Worm (Caenorhabditis elegans) whole organism, midembryonic: ENCODE data around the gene srab-12.

Source experiments
- flt-1 ChIP-seq: fragments of 200-800 bp; sonication (Bioruptor generic); IDR thresholded peaks from 2 replicates; pipeline ENCODE4 v1.3.6; 2022; ENCODE audit warnings: missing genetic modification characterization, missing compliant biosample characterization
- med-1 ChIP-seq: sonication (generic microtip); optimal IDR thresholded peaks from 2 replicates; lab custom pipeline; 2017; ENCODE audit warnings: missing genetic modification characterization, mild to moderate bottlenecking, missing compliant biosample characterization, antibody characterized with exemption, missing genetic modification reagents; ENCODE audit not compliant: insufficient read depth

DNA sequence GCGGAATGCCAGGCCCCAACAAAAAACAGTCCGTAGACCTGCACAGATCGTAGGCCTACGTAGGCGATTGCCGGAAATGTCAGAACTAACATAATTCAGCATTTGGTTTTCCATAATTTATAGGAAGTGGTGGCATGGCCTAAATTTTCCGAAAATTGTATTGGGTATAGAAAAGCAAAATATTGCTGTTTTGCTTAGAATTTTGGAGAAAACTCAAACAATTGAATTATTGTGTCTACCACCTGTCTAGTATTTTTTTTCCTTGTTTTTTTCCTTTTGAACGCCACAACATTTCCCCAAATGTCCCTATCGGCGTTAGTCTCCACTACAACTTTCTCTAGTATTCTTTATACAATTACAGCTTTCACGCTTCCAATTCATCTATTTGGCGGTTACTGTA is 16.2 kb downstream of the srab-12 start, which contains the start of gene srh-284:
- TF ChIP-seq med-1, result no peak
- TF ChIP-seq flt-1, result no peak
